Fruit fly (Drosophila melanogaster) ovary, adult (tissue): ENCODE results near the gene RpS13.

ENCODE experiments used
- CG17801 ChIP-seq: fragments of 200-800 bp; optimal IDR thresholded peaks from 2 replicates; lab custom pipeline; 2019; ENCODE audit warnings: missing biosample characterization, mild to moderate bottlenecking, missing genetic modification characterization, moderate library complexity; ENCODE audit not compliant: partially characterized antibody

Gene RpS13

DNA sequence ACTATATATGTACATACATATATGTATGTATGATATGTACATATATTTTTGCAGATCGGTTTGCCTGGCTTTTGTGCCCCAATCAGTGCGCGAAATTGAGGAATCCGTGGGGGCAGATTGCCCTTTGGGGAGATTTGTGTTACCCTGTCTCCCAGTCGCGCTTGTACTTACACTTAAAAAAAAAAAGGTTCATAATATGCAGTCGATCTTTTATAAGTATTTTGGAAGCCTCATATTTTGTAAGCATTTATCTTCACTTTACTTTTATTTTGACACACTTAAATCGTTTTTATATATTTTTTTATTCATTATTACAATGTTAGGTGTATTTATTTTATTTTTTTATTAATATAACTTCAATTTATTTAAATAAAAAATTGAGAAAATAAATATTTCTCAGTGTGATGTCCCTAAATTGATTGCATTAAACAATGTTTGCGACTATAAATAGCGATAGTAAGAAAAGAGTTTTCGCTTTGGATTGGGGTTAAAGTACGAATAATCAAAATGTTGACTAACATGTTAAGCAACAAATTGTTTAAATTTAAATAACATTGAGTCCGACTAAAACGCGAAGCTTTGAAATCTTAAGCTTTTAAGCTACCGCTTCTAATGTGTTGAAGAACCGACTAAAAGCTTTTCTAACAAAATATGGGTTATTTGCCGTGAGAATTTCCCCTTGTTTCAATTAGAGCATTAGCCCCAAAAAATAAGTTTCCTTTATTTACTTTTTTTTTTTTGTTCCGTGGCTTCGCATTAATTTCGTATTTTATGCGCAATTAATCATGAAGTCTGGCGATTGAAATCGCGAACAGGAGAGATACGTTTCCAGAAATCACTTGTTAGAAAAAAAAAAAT lies 37.8 kb downstream of the RpS13 start:
- TF ChIP-seq CG17801 (GFP tag; lab: Kevin White, UChicago) = no peak

DNA sequence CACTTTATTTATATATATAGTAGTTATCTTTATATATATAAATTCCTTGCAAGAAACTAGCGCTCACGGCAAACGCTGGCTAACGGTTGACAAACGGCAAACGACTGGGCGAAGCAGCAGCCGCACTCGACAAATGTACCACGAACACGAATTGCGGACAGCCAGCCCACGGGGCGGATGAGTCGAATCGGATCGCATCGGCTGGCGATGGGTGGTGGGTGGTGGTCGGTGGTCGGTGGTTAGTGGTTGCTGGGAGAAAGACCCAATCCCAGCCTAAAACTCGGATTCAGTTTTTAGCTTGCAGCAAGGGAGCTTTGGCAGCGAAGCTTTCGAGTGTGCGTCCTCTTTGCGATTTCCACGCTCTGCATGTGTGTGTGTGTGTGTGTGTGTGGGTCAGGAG lies 39.3 kb downstream of the RpS13 start, which contains the start of gene CG7781:
Gene CG7781 (minus strand): TSS at position 260 of the 400 bp plus-strand sequence.
- no peak for TF ChIP-seq CG17801 (GFP tag; lab: Kevin White, UChicago)

DNA sequence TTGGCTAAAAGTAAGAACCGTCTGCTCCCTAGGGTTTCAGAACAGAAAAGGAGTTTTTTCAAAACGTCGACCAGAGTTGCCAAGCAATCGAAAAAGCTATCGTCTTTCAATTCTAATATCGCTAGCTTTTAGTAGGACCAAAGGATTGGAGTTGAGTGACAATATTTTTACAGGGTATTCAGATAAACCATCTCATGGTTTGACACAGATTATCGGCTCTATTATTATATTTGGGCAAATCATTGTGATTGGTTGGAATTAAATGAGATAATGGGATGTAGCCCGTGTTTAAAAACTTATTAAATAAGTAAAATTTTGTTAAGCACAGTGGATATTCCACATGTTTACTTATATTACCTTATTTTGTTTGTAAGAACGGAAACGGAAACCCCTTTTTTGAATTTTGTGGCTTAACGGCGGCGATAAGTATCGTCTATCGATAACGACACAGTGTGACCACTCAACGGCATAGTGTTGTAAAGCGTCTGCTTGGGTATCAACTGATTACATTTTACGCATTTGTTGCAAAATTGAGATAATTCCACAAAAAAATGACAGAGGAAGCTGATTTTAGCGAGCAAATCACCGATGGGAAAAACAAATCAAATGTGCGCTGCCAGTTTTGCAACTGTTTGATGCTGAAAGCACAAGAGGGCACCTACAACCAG lies 44.5 kb downstream of the RpS13 start, which contains the start of the genes mtsh and strat:
Gene mtsh (minus strand): TSS at position 51 of the 668 bp plus-strand sequence.
Gene strat (plus strand): TSS at position 471 of the 668 bp plus-strand sequence.
- TF ChIP-seq CG17801 (GFP tag; lab: Kevin White, UChicago) = peak; percentile 69
